Fruit fly (Drosophila melanogaster) whole organism, wandering third instar larva: Measurements from ENCODE around the gene CG1271.

ENCODE experiments used
- Dfd ChIP-seq: fragments of >200 bp; optimal IDR thresholded peaks from 2 replicates; lab custom pipeline; 2017; ENCODE audit warnings: missing biosample characterization, missing genetic modification characterization
- HLH106 ChIP-seq: fragments of 200-800 bp; optimal IDR thresholded peaks from 3 replicates; lab custom pipeline; 2019; ENCODE audit warnings: missing biosample characterization, mild to moderate bottlenecking, missing genetic modification characterization, moderate library complexity
- Hr83 ChIP-seq: fragments of 200-300 bp; sonication (Bioruptor generic); optimal IDR thresholded peaks from 2 replicates; lab custom pipeline; 2016; ENCODE audit warnings: missing biosample characterization, mild to moderate bottlenecking, missing genetic modification characterization, moderate library complexity; ENCODE audit not compliant: poor library complexity, severe bottlenecking
- br ChIP-seq: fragments of 200-800 bp; sonication (Bioruptor generic); optimal IDR thresholded peaks from 2 replicates; lab custom pipeline; 2016; ENCODE audit warnings: missing biosample characterization, missing genetic modification characterization
- foxo ChIP-seq, 2 experiments: fragments of 200-800 bp; sonication (Bioruptor generic); optimal IDR thresholded peaks; 2 replicates in 1 of 2; 3 replicates in 1 of 2; lab custom pipeline; 2016 to 2017; ENCODE audit warnings: missing biosample characterization in 2 of 2, missing genetic modification characterization in 2 of 2
- h ChIP-seq: fragments of 200-800 bp; sonication (Bioruptor generic); optimal IDR thresholded peaks from 3 replicates; lab custom pipeline; 2016; ENCODE audit warnings: missing biosample characterization, mild to moderate bottlenecking, missing genetic modification characterization
- pan ChIP-seq: fragments of >200 bp; optimal IDR thresholded peaks from 2 replicates; lab custom pipeline; 2017
- psq ChIP-seq: fragments of 200-800 bp; sonication (Bioruptor generic); optimal IDR thresholded peaks from 3 replicates; lab custom pipeline; 2017; ENCODE audit warnings: missing biosample characterization, mild to moderate bottlenecking, missing genetic modification characterization, moderate library complexity
- rgr ChIP-seq: fragments of 200-800 bp; sonication (Bioruptor generic); optimal IDR thresholded peaks from 3 replicates; lab custom pipeline; 2016; ENCODE audit warnings: missing biosample characterization, mild to moderate bottlenecking, missing genetic modification characterization
- sage ChIP-seq: fragments of 200-800 bp; sonication (Bioruptor generic); optimal IDR thresholded peaks from 2 replicates; lab custom pipeline; 2016; ENCODE audit warnings: missing biosample characterization, mild to moderate bottlenecking, missing genetic modification characterization
- tai ChIP-seq: sonication (Bioruptor generic); optimal IDR thresholded peaks from 2 replicates; lab custom pipeline; 2016; ENCODE audit warnings: missing biosample characterization, missing genetic modification characterization

dm6 chr3L:3070274-3071204 is 18.2 kb downstream of the CG1271 start, which contains the start of the genes CG32486 and PAN3:
- TF ChIP-seq br (GFP tag; lab: Kevin White, UChicago) (peak; percentile 2), Hr83 (GFP tag; lab: Kevin White, UChicago) (peak; percentile 79), tai (GFP tag; lab: Kevin White, UChicago) (peak; percentile 60), pan (lab: Kevin White, UChicago) (no peak), HLH106 (tag; lab: Kevin White, UChicago) (peak; percentile 28), h (GFP tag; lab: Kevin White, UChicago) (peak; percentile 68), psq (peak; percentile 97), foxo (GFP tag; optimal IDR thresholded peaks at IDR 0.05; lab: Kevin White, UChicago) (peak in 1 of 2 experiments; percentile 63), sage (GFP tag; lab: Kevin White, UChicago) (peak; percentile 22), Dfd (GFP tag; lab: Kevin White, UChicago) (no peak), rgr (GFP tag; lab: Kevin White, UChicago) (peak; percentile 65)
